Worm (Caenorhabditis elegans): ENCODE measurements around the gene srx-34.

The srx-34 gene

DNA sequence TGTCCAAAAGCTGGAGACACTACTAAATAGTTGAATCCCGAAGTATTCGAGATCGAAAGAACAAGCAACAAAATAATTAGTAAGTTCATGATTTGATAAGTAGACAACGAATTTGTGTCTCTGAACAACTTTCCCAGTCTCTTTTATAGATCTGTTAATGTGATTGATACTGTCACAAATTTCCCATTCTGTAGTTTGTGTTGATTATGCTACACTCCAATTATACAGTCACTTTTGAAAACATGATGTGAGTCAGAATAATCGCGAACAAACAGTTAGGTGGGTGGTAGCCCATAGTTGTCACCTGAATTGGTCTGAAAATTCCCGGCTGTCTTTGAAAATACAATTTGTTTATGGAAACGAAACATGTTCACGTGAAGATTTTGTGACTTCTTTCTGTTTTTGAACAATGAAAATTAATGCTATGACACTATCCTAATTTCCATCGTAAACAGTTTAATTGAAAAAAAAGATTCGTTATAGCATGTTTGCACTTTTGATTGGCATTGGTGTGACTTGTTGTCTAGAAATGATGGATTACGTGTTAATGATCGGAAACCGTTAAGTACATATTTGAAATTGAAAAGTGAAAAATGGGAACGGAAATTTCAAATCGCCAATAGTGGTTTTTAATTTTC lies 43.5 kb upstream of the srx-34 start, which contains the start of gene ugt-41 (continued):
- TF ChIP-seq F37D6.2 (tag; optimal IDR thresholded peaks at IDR 0.05) (no peak), nhr-102 (tag; optimal IDR thresholded peaks at IDR 0.05) (peak; percentile 90), nhr-42 (GFP tag; IDR thresholded peaks at IDR 0.05) (no peak), zag-1 (tag; optimal IDR thresholded peaks at IDR 0.05) (no peak), mxl-2 (GFP tag; conservative IDR thresholded peaks at IDR 0.05) (peak; percentile 60; the same call in 1 of the 2 replicates), zip-2 (tag; optimal IDR thresholded peaks at IDR 0.05) (no peak), aly-2 (tag; optimal IDR thresholded peaks at IDR 0.05) (no peak), T26A8.4 (GFP tag; IDR thresholded peaks at IDR 0.05) (no peak), zfp-2 (tag; optimal IDR thresholded peaks at IDR 0.05) (no peak), nhr-11 (tag; optimal IDR thresholded peaks at IDR 0.05) (no peak), hlh-30 (tag; optimal IDR thresholded peaks at IDR 0.05; ENCODE audit: insufficient read depth) (no peak), spr-1 (tag; optimal IDR thresholded peaks at IDR 0.05) (no peak), ceh-20 (GFP tag; IDR thresholded peaks at IDR 0.05) (peak; percentile 65; the same call in 1 of the 2 replicates), snpc-4 (tag; optimal IDR thresholded peaks at IDR 0.05) (no peak), php-3 (GFP tag; IDR thresholded peaks at IDR 0.05) (peak; percentile 92), nhr-28 (tag; optimal IDR thresholded peaks at IDR 0.05) (peak; percentile 92)

DNA sequence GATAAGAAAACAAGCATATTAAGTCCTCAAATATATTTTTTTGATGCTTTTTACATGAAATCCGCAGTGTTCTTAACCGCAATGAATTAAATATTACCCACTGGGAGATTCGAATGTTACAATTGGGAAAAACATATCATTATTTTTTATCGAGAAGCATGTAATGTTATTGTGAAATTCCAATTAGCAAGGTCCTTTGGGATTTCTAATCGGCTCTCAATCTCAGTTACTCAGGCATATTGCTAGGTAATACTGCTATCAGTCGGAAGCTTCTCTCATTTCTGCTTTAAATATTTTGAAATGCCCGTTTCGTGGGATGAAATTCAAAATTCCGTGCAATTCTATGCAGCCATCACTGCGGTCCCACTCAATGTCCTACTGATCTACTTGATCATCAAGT lies 39.3 kb upstream of the srx-34 start, which contains the start of gene str-204:
Gene str-204 (plus strand): TSS at position 301 of the 400 bp plus-strand sequence.
- no peak for TF ChIP-seq lsy-2 (tag; optimal IDR thresholded peaks at IDR 0.05)
- TF ChIP-seq mdl-1 (tag; optimal IDR thresholded peaks at IDR 0.05) = no peak
- TF ChIP-seq ceh-20 (GFP tag; IDR thresholded peaks at IDR 0.05) = no peak
- no peak for TF ChIP-seq Y48G9A.11 (GFP tag; IDR thresholded peaks at IDR 0.05)
- no peak for TF ChIP-seq Y5F2A.4 (GFP tag; optimal IDR thresholded peaks at IDR 0.05)
- TF ChIP-seq duxl-1 (tag; optimal IDR thresholded peaks at IDR 0.05; ENCODE audit: poor library complexity) = no peak
- no peak for TF ChIP-seq php-3 (GFP tag; IDR thresholded peaks at IDR 0.05)
- no peak for TF ChIP-seq daf-19 (GFP tag; conservative IDR thresholded peaks at IDR 0.05)
- no peak for TF ChIP-seq hmg-1.1 (GFP tag; IDR thresholded peaks at IDR 0.05)
- TF ChIP-seq lim-7 (GFP tag; IDR thresholded peaks at IDR 0.05) = no peak
- no peak for TF ChIP-seq ZK337.2 (GFP tag; IDR thresholded peaks at IDR 0.05)
- no peak for TF ChIP-seq F26F4.8 (GFP tag; conservative IDR thresholded peaks at IDR 0.05)
- no peak for TF ChIP-seq Y105C5A.15 (GFP tag; IDR thresholded peaks at IDR 0.05)

DNA sequence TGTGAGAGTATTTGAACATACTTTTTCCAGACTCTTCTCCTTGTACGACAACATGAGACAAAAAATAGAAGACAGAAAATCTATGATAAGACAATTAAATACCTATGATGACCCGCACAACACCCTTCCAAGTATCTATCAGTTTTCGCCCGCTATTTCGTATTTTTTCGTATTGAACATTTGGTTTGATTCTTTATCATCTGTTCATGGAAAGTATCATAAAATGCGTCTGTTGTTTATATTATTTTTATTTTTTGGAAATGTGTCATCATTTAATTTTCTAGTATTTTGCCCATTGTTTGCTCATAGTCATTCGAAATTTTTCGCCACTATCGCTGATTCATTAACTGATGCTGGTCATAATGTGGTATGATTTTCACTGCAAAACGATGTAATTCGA lies 37.0 kb upstream of the srx-34 start, which contains the start of gene ugt-39:
Gene ugt-39 (plus strand): TSS at position 54 of the 400 bp plus-strand sequence.
- TF ChIP-seq dve-1 (tag; optimal IDR thresholded peaks at IDR 0.05; ENCODE audit: insufficient read depth) (peak; percentile 16), lir-3 (tag; optimal IDR thresholded peaks at IDR 0.05) (no peak), lin-38 (GFP tag; IDR thresholded peaks at IDR 0.05) (no peak), nhr-102 (tag; optimal IDR thresholded peaks at IDR 0.05) (peak; percentile 68), hlh-30 (tag; optimal IDR thresholded peaks at IDR 0.05; ENCODE audit: insufficient read depth) (peak; percentile 1), tra-1 (GFP tag; IDR thresholded peaks at IDR 0.05) (no peak), hmg-1.1 (GFP tag; IDR thresholded peaks at IDR 0.05) (no peak), ceh-20 (GFP tag; IDR thresholded peaks at IDR 0.05) (no peak), dpl-1 (GFP tag; optimal IDR thresholded peaks at IDR 0.05) (no peak), lin-13 (GFP tag; optimal IDR thresholded peaks at IDR 0.05) (no peak), dmd-6 (GFP tag; IDR thresholded peaks at IDR 0.05) (peak; percentile 70), nhr-76 (tag; optimal IDR thresholded peaks at IDR 0.05) (no peak), aha-1 (tag) (no peak), daf-16 (GFP tag; optimal IDR thresholded peaks at IDR 0.05) (no peak), daf-16 (tag; optimal IDR thresholded peaks at IDR 0.05) (peak; percentile 91), ama-1 (optimal IDR thresholded peaks at IDR 0.05) (no peak), php-3 (GFP tag; IDR thresholded peaks at IDR 0.05) (0 out of 2 replicates have a peak, but pooled peaks have one; percentile 47), spr-1 (tag; optimal IDR thresholded peaks at IDR 0.05) (no peak), nhr-28 (tag; optimal IDR thresholded peaks at IDR 0.05) (peak; percentile 87), Y5F2A.4 (GFP tag; optimal IDR thresholded peaks at IDR 0.05) (no peak), hif-1 (tag; optimal IDR thresholded peaks at IDR 0.05) (no peak), egl-27 (tag; optimal IDR thresholded peaks at IDR 0.05) (no peak), hlh-11 (tag; optimal IDR thresholded peaks at IDR 0.05) (peak; percentile 52), R02D3.7 (tag; optimal IDR thresholded peaks at IDR 0.05) (no peak), F44E2.7 (GFP tag; IDR thresholded peaks at IDR 0.05) (no peak), nhr-41 (GFP tag; IDR thresholded peaks at IDR 0.05) (no peak), jun-1 (tag; optimal IDR thresholded peaks at IDR 0.05) (no peak), set-16 (GFP tag; IDR thresholded peaks at IDR 0.05) (no peak), gei-8 (GFP tag; optimal IDR thresholded peaks at IDR 0.05) (no peak)

Data from whole organism, L4 larva.